Worm (Caenorhabditis elegans): ENCODE data around the gene F52D10.2.

F52D10.2 gene

ce11 chrX:11605214-11605765 lies 13.8 kb upstream of the F52D10.2 start, which contains the start of gene ftt-2 (continued):
- TF ChIP-seq nhr-90 (tag; optimal IDR thresholded peaks at IDR 0.05; ENCODE audit: poor library complexity): no peak
- TF ChIP-seq grh-1 (GFP tag; IDR thresholded peaks at IDR 0.05): no peak

- TF ChIP-seq nhr-47 (tag; optimal IDR thresholded peaks at IDR 0.05) (peak; percentile 47), lin-13 (GFP tag; optimal IDR thresholded peaks at IDR 0.05) (no peak), egl-13 (tag; optimal IDR thresholded peaks at IDR 0.05) (peak; percentile 27), nhr-76 (tag; optimal IDR thresholded peaks at IDR 0.05) (no peak), nhr-12 (tag; optimal IDR thresholded peaks at IDR 0.05) (no peak), fkh-10 (GFP tag; optimal IDR thresholded peaks at IDR 0.05) (no peak), rnt-1 (tag; optimal IDR thresholded peaks at IDR 0.05) (no peak), dsc-1 (tag; optimal IDR thresholded peaks at IDR 0.05) (peak; percentile 56), irx-1 (tag; optimal IDR thresholded peaks at IDR 0.05) (no peak), sox-4 (tag; optimal IDR thresholded peaks at IDR 0.05) (no peak), zip-4 (GFP tag; optimal IDR thresholded peaks at IDR 0.05) (no peak), nhr-237 (tag; optimal IDR thresholded peaks at IDR 0.05) (no peak), nhr-11 (tag; optimal IDR thresholded peaks at IDR 0.05) (no peak), fkh-8 (tag; optimal IDR thresholded peaks at IDR 0.05) (peak; percentile 5), nhr-85 (tag) (peak; percentile 77), lin-35 (GFP tag; optimal IDR thresholded peaks at IDR 0.05) (no peak), fos-1 (tag; optimal IDR thresholded peaks at IDR 0.05) (no peak), unc-98 (GFP tag; IDR thresholded peaks at IDR 0.05) (no peak), efl-1 (optimal IDR thresholded peaks at IDR 0.05) (peak in 1 of 2 experiments; percentile 39), efl-1 (GFP tag; optimal IDR thresholded peaks at IDR 0.05 in 1 of 2) (no peak), Y116A8C.19 (tag; optimal IDR thresholded peaks at IDR 0.05; ENCODE audit: borderline replicate concordance) (no peak), nhr-28 (tag; optimal IDR thresholded peaks at IDR 0.05) (no peak), ceh-8 (GFP tag; optimal IDR thresholded peaks at IDR 0.05) (no peak), C16A3.4 (tag; optimal IDR thresholded peaks at IDR 0.05) (peak; percentile 8), C04F5.9 (tag; optimal IDR thresholded peaks at IDR 0.05) (no peak), pag-3 (tag; optimal IDR thresholded peaks at IDR 0.05; ENCODE audit: borderline replicate concordance, insufficient read depth) (no peak), tbx-2 (tag; optimal IDR thresholded peaks at IDR 0.05) (no peak), aly-2 (tag; optimal IDR thresholded peaks at IDR 0.05) (peak; percentile 78), skn-1 (tag; optimal IDR thresholded peaks at IDR 0.05) (no peak), grh-1 (GFP tag; IDR thresholded peaks at IDR 0.05) (no peak), ceh-90 (tag; optimal IDR thresholded peaks at IDR 0.05) (no peak), jun-1 (tag; optimal IDR thresholded peaks at IDR 0.05) (peak; percentile 27), mab-9 (GFP tag; IDR thresholded peaks at IDR 0.05) (no peak), mep-1 (tag; optimal IDR thresholded peaks at IDR 0.05) (no peak), nhr-19 (GFP tag; conservative IDR thresholded peaks at IDR 0.05) (0 out of 2 replicates have a peak, but pooled peaks have one; percentile 12), unc-86 (tag; optimal IDR thresholded peaks at IDR 0.05) (peak; percentile 24), blmp-1 (tag; optimal IDR thresholded peaks at IDR 0.05) (no peak), zag-1 (tag; optimal IDR thresholded peaks at IDR 0.05) (no peak), sup-37 (GFP tag; optimal IDR thresholded peaks at IDR 0.05) (no peak), fkh-4 (tag; optimal IDR thresholded peaks at IDR 0.05; ENCODE audit: borderline replicate concordance) (no peak), lin-15B (tag; optimal IDR thresholded peaks at IDR 0.05) (no peak), lin-14 (GFP tag; optimal IDR thresholded peaks at IDR 0.05) (peak; percentile 31), lsy-2 (tag; optimal IDR thresholded peaks at IDR 0.05) (peak; percentile 52 to 70), unc-30 (tag; optimal IDR thresholded peaks at IDR 0.05) (no peak), unc-130 (tag; optimal IDR thresholded peaks at IDR 0.05) (no peak), ces-1 (GFP tag; optimal IDR thresholded peaks at IDR 0.05) (no peak), alr-1 (tag; optimal IDR thresholded peaks at IDR 0.05; ENCODE audit: borderline replicate concordance) (no peak), xbp-1 (tag; optimal IDR thresholded peaks at IDR 0.05) (peak; percentile 16)
Measured at ce11 chrX:11603234-11604108, 12.0 kb upstream of the F52D10.2 start.
